Fruit fly (Drosophila melanogaster) Kc167 (cell line): ENCODE measurements around the gene CG5521.

Experiments
- Myc ChIP-seq: fragments of >200 bp; optimal IDR thresholded peaks from 2 replicates; lab custom pipeline; 2017; ENCODE audit warnings: missing external identifiers
- Sin3A ChIP-seq: fragments of >200 bp; optimal IDR thresholded peaks from 2 replicates; lab custom pipeline; 2018; ENCODE audit warnings: missing external identifiers

DNA sequence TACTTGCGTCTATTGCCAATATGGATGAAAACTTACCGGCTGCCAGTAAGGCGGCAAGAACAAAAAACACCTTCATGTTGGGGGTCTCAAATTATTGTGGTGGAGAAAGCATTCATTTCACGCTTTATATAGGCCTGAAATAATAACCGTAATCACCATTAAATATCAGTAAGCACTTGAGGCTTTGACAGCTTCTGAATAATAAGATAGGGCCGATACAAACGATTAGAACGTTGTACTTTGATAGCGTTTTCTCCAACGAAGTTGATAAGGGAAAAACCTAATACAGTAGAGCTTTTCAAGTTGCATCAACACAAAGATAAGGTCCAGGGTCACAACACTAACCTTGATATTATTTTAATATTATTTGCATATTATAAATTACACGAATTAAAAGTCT, 54.5 kb downstream of the CG5521 start, which contains the start of gene CG6283:
- no peak for TF ChIP-seq Myc
- TF ChIP-seq Sin3A (lab: Kevin White, UChicago), result no peak
